Fruit fly (Drosophila melanogaster) Kc167 (cell line): ENCODE results near the gene CG3857.
A peak's percentile ranks its signal among the peaks of the same experiment; 100 is the strongest.

Experiments used
- Myc ChIP-seq: fragments of >200 bp; optimal IDR thresholded peaks from 2 replicates; lab custom pipeline; 2017; ENCODE audit warnings: missing external identifiers
- Sin3A ChIP-seq: fragments of >200 bp; optimal IDR thresholded peaks from 2 replicates; lab custom pipeline; 2018; ENCODE audit warnings: missing external identifiers
- h ChIP-seq: fragments of >200 bp; optimal IDR thresholded peaks from 3 replicates; lab custom pipeline; 2018; ENCODE audit warnings: missing external identifiers
- insv ChIP-seq: fragments of >200 bp; optimal IDR thresholded peaks from 3 replicates; lab custom pipeline; 2018; ENCODE audit warnings: missing external identifiers
- psq ChIP-seq: fragments of >200 bp; optimal IDR thresholded peaks from 2 replicates; lab custom pipeline; 2017; ENCODE audit warnings: missing external identifiers
- ttk ChIP-seq: sonication (Bioruptor generic); optimal IDR thresholded peaks from 2 replicates; lab custom pipeline; 2017; ENCODE audit warnings: missing external identifiers

Gene CG3857

DNA sequence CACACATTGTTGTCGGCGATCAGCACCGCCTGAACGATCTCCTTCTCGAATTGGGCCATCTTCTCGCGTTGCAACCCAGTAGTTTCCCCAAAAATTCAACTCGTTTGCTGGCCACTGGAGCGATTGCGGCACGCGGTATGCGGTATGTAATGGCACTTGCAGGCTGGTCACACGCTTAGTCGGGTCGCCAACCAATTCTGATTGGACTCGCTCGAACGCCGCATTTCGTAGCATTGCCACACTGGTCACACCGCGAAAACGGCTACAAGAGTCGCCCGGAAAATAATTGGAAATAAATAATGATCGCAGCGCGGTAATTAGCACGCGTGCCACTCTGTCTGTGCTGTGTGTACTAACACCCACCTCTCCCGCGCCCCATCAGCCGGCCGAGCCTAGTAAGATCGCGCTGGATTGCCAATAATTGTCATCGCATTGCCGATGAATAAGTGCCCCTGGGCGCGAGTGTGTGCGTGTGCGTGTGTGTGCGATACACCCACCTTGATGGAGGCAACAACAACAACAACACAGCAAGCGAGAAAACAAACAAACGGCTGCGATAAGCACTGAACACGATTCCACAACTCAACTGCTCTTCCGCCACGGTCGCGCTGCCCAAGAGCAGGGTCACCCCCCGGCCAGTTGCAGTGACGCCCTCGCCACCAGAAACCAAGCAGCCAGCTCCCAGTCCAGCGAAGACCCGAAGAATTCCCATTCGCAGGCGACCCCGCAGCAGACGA lies 16.9 kb downstream of the CG3857 start, which contains the start of the genes eIF2Bepsilon and Ocrl:
Gene eIF2Bepsilon, minus strand, starts transcription at position 110 of the 737 bp plus-strand sequence.
Gene Ocrl, plus strand, starts transcription at position 217 of the 737 bp plus-strand sequence.
- no peak for TF ChIP-seq ttk (lab: Kevin White, UChicago)
- no peak for TF ChIP-seq Myc (lab: Kevin White, UChicago)
- no peak for TF ChIP-seq psq (lab: Kevin White, UChicago)
- no peak for TF ChIP-seq h
- no peak for TF ChIP-seq Sin3A (lab: Kevin White, UChicago)
- TF ChIP-seq insv (lab: Kevin White, UChicago): peak; percentile 93

- TF ChIP-seq Myc (lab: Kevin White, UChicago) (no peak), Sin3A (lab: Kevin White, UChicago) (no peak), insv (lab: Kevin White, UChicago) (no peak), psq (lab: Kevin White, UChicago) (no peak), h (no peak), ttk (lab: Kevin White, UChicago) (no peak)
Observed at dm6 chrX:1909533-1909932, 30.3 kb downstream of the CG3857 start.

dm6 chrX:1908757-1909156 lies 31.1 kb downstream of the CG3857 start, which contains the start of the genes Edem1 and Rbcn-3B:
Edem1 (minus strand) TSS chrX:1908827.
Rbcn-3B (plus strand) TSS chrX:1908920.
- TF ChIP-seq ttk (lab: Kevin White, UChicago) (no peak), Myc (lab: Kevin White, UChicago) (no peak), insv (lab: Kevin White, UChicago) (no peak), psq (lab: Kevin White, UChicago) (no peak), Sin3A (lab: Kevin White, UChicago) (no peak), h (no peak)

- no peak for TF ChIP-seq ttk (lab: Kevin White, UChicago)
- no peak for TF ChIP-seq psq (lab: Kevin White, UChicago)
- no peak for TF ChIP-seq insv (lab: Kevin White, UChicago)
- no peak for TF ChIP-seq Myc (lab: Kevin White, UChicago)
- TF ChIP-seq Sin3A (lab: Kevin White, UChicago): no peak
- no peak for TF ChIP-seq h
Observed at dm6 chrX:1907727-1908264, 32.0 kb downstream of the CG3857 start, which contains the start of gene mip130. mip130 (plus strand) TSS chrX:1908239.

- no peak for TF ChIP-seq Myc (lab: Kevin White, UChicago)
- TF ChIP-seq h: no peak
- no peak for TF ChIP-seq insv (lab: Kevin White, UChicago)
- no peak for TF ChIP-seq ttk (lab: Kevin White, UChicago)
- no peak for TF ChIP-seq Sin3A (lab: Kevin White, UChicago)
Observed at dm6 chrX:1903968-1904367, 35.9 kb downstream of the CG3857 start.

- TF ChIP-seq Sin3A (lab: Kevin White, UChicago) (no peak), h (no peak), Myc (lab: Kevin White, UChicago) (no peak), insv (lab: Kevin White, UChicago) (no peak), psq (lab: Kevin White, UChicago) (no peak), ttk (lab: Kevin White, UChicago) (no peak)
Observed at dm6 chrX:1903077-1903476, 36.8 kb downstream of the CG3857 start, which contains the start of gene CG32801. CG32801 (minus strand) TSS chrX:1903177.

- TF ChIP-seq Sin3A (lab: Kevin White, UChicago) (no peak), insv (lab: Kevin White, UChicago) (no peak), psq (lab: Kevin White, UChicago) (no peak), ttk (lab: Kevin White, UChicago) (no peak), h (no peak), Myc (lab: Kevin White, UChicago) (no peak)
Observed at dm6 chrX:1901605-1902136, 38.2 kb downstream of the CG3857 start, which contains the start of gene Ldaf1. Ldaf1 (minus strand) TSS chrX:1901911.

- no peak for TF ChIP-seq Sin3A (lab: Kevin White, UChicago)
- no peak for TF ChIP-seq psq (lab: Kevin White, UChicago)
- no peak for TF ChIP-seq insv (lab: Kevin White, UChicago)
- no peak for TF ChIP-seq h
- TF ChIP-seq Myc (lab: Kevin White, UChicago): no peak
- no peak for TF ChIP-seq ttk (lab: Kevin White, UChicago)
Observed at dm6 chrX:1900123-1900818, 39.6 kb downstream of the CG3857 start, which contains the start of gene arm. arm (minus strand) TSS chrX:1900646.

DNA sequence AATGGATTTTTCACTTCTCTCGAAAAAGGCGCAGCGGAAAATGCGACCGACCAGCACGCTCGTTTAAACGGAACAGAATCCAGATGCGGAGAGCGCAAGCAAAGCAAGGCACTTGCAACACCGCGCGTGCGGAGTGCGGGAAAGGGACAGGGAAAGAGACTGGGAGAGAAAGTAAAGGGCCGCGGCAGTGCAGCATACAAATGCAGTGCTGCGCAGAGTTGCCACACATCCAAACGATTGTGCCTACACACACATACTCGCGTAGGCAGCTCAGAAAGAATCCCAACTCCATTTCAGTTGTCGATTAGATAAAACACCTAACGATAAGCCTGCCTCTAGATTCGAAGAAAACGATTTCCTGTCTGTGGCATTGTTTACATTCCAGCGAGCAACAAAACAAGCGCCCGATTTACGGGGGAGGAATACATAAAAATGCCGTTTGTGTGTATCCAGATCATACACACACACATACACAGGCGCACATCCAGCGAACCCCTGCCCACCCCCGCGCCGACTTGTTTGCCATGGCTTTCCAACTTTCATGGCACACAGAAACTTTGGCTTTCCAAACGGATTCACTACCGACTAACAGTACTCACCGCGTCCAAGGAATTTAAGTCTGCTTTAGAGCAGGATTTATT lies 40.3 kb downstream of the CG3857 start:
- TF ChIP-seq ttk (lab: Kevin White, UChicago): no peak
- no peak for TF ChIP-seq h
- TF ChIP-seq insv (lab: Kevin White, UChicago): no peak
- no peak for TF ChIP-seq Sin3A (lab: Kevin White, UChicago)
- no peak for TF ChIP-seq Myc (lab: Kevin White, UChicago)
- no peak for TF ChIP-seq psq (lab: Kevin White, UChicago)

dm6 chrX:1897384-1897783 lies 42.5 kb downstream of the CG3857 start:
- TF ChIP-seq Myc (lab: Kevin White, UChicago): no peak
- TF ChIP-seq h: no peak
- TF ChIP-seq insv (lab: Kevin White, UChicago): no peak
- no peak for TF ChIP-seq ttk (lab: Kevin White, UChicago)
- TF ChIP-seq psq (lab: Kevin White, UChicago): no peak
- no peak for TF ChIP-seq Sin3A (lab: Kevin White, UChicago)
